Fruit fly (Drosophila melanogaster) whole organism, embryonic: ENCODE data around the gene CG16985.

Experiments used
- Abd-B ChIP-seq: fragments of 200-800 bp; sonication (Bioruptor generic); optimal IDR thresholded peaks from 2 replicates; lab custom pipeline; 2018; ENCODE audit warnings: missing biosample characterization, mild to moderate bottlenecking, missing genetic modification characterization, moderate library complexity
- Atf-2 ChIP-seq: fragments of 200-800 bp; sonication (Bioruptor generic); optimal IDR thresholded peaks from 2 replicates; lab custom pipeline; 2016; ENCODE audit warnings: missing biosample characterization, missing genetic modification characterization
- Atf3 ChIP-seq: fragments of 200-800 bp; sonication (Bioruptor generic); optimal IDR thresholded peaks from 3 replicates; lab custom pipeline; 2016; ENCODE audit warnings: missing biosample characterization, missing genetic modification characterization
- Awh ChIP-seq: fragments of 200-800 bp; sonication (Bioruptor generic); IDR thresholded peaks from 2 replicates; pipeline ENCODE4, ENCODE4 v1.3.6; 2022; ENCODE audit warnings: missing biosample characterization, missing genetic modification characterization
- CG10321 ChIP-seq: fragments of 200-800 bp; sonication (Bioruptor generic); IDR thresholded peaks from 2 replicates; pipeline ENCODE4 v1.3.6; 2022; ENCODE audit warnings: missing biosample characterization, missing genetic modification characterization
- CG10366 ChIP-seq: fragments of 200-800 bp; sonication (Bioruptor generic); IDR thresholded peaks from 2 replicates; pipeline ENCODE4 v1.3.6; 2022; ENCODE audit warnings: missing biosample characterization, missing genetic modification characterization
- CG11696 ChIP-seq: fragments of 200-800 bp; sonication (Bioruptor generic); IDR thresholded peaks from 2 replicates; pipeline ENCODE4 v1.3.6; 2022; ENCODE audit warnings: missing biosample characterization, missing genetic modification characterization
- CG11723 ChIP-seq: fragments of 200-800 bp; sonication (Bioruptor generic); optimal IDR thresholded peaks from 2 replicates; lab custom pipeline; 2017; ENCODE audit warnings: missing biosample characterization, mild to moderate bottlenecking, missing genetic modification characterization
- CG13287 ChIP-seq: fragments of 200-800 bp; sonication (Bioruptor generic); IDR thresholded peaks from 2 replicates; pipeline ENCODE4 v1.3.6; 2022; ENCODE audit warnings: missing biosample characterization, missing genetic modification characterization; ENCODE audit not compliant: partially characterized antibody
- CG14441 ChIP-seq: fragments of 200-800 bp; sonication (Bioruptor generic); IDR thresholded peaks from 2 replicates; pipeline ENCODE4 v1.3.6; 2022; ENCODE audit warnings: missing biosample characterization, missing genetic modification characterization
- CG15011 ChIP-seq: fragments of 200-800 bp; sonication (Bioruptor generic); optimal IDR thresholded peaks from 3 replicates; lab custom pipeline; 2018; ENCODE audit warnings: missing biosample characterization, mild to moderate bottlenecking, missing genetic modification characterization
- CG17802 ChIP-seq: fragments of 200-800 bp; sonication (Bioruptor generic); optimal IDR thresholded peaks from 2 replicates; lab custom pipeline; 2018; ENCODE audit warnings: missing biosample characterization, mild to moderate bottlenecking, missing genetic modification characterization, moderate library complexity
- CG17912 ChIP-seq: fragments of 200-800 bp; sonication (Bioruptor generic); optimal IDR thresholded peaks from 2 replicates; lab custom pipeline; 2018; ENCODE audit warnings: missing biosample characterization, mild to moderate bottlenecking, missing genetic modification characterization
- CG1832 ChIP-seq: fragments of 200-800 bp; sonication (Bioruptor generic); optimal IDR thresholded peaks from 2 replicates; lab custom pipeline; 2017; ENCODE audit warnings: missing biosample characterization, mild to moderate bottlenecking, missing genetic modification characterization, inconsistent platforms
- CG2116 ChIP-seq: fragments of 200-800 bp; sonication (Bioruptor generic); optimal IDR thresholded peaks from 3 replicates; lab custom pipeline; 2018; ENCODE audit warnings: missing biosample characterization, mild to moderate bottlenecking, missing genetic modification characterization
- CG2129 ChIP-seq: fragments of 200-800 bp; sonication (Bioruptor generic); IDR thresholded peaks from 2 replicates; pipeline ENCODE4 v1.3.6; 2022; ENCODE audit warnings: missing biosample characterization, missing genetic modification characterization; ENCODE audit not compliant: partially characterized antibody
- CG31441 ChIP-seq: fragments of 200-800 bp; sonication (Bioruptor generic); IDR thresholded peaks from 2 replicates; pipeline ENCODE4 v1.3.6; 2022; ENCODE audit warnings: missing biosample characterization, missing genetic modification characterization
- CHES-1-like ChIP-seq: fragments of 200-800 bp; sonication (Bioruptor generic); optimal IDR thresholded peaks from 2 replicates; lab custom pipeline; 2016; ENCODE audit warnings: missing biosample characterization, missing genetic modification characterization
- Dll ChIP-seq: fragments of 200-800 bp; sonication (Bioruptor generic); IDR thresholded peaks from 4 replicates; pipeline ENCODE4 v1.3.6; 2022; ENCODE audit warnings: missing biosample characterization, missing genetic modification characterization; ENCODE audit not compliant: partially characterized antibody
- Drgx ChIP-seq: fragments of 200-800 bp; sonication (Bioruptor generic); IDR thresholded peaks from 2 replicates; pipeline ENCODE4 v1.3.6; 2022; ENCODE audit warnings: missing biosample characterization, missing genetic modification characterization
- E2f2 ChIP-seq: fragments of 200-800 bp; sonication (Bioruptor generic); IDR thresholded peaks from 2 replicates; pipeline ENCODE4 v1.3.6; 2022; ENCODE audit warnings: missing biosample characterization, missing genetic modification characterization
- NC2β ChIP-seq: fragments of 200-800 bp; sonication (Bioruptor generic); optimal IDR thresholded peaks from 2 replicates; lab custom pipeline; 2016; ENCODE audit warnings: missing biosample characterization, missing genetic modification characterization
- Nf-YB ChIP-seq: fragments of 200-800 bp; sonication (Bioruptor generic); optimal IDR thresholded peaks from 3 replicates; lab custom pipeline; 2019; ENCODE audit warnings: missing biosample characterization, mild to moderate bottlenecking, missing genetic modification characterization, moderate library complexity
- PHDP ChIP-seq: fragments of 200-800 bp; sonication (Bioruptor generic); optimal IDR thresholded peaks from 3 replicates; lab custom pipeline; 2018; ENCODE audit warnings: missing biosample characterization, mild to moderate bottlenecking, missing genetic modification characterization, moderate library complexity
- Side ChIP-seq: fragments of 200-800 bp; sonication (Bioruptor generic); optimal IDR thresholded peaks from 2 replicates; lab custom pipeline; 2016; ENCODE audit warnings: missing biosample characterization, missing genetic modification characterization
- Sry-β ChIP-seq: fragments of 200-800 bp; sonication (Bioruptor generic); optimal IDR thresholded peaks from 2 replicates; lab custom pipeline; 2018; ENCODE audit warnings: missing biosample characterization, mild to moderate bottlenecking, missing genetic modification characterization, moderate library complexity
- Taf1 ChIP-seq: fragments of 200-800 bp; sonication (Bioruptor generic); IDR thresholded peaks from 2 replicates; pipeline ENCODE4 v1.3.6; 2022; ENCODE audit warnings: missing biosample characterization, missing genetic modification characterization
- cg ChIP-seq: fragments of 200-800 bp; sonication (Bioruptor generic); optimal IDR thresholded peaks from 3 replicates; lab custom pipeline; 2019; ENCODE audit warnings: missing biosample characterization, mild to moderate bottlenecking, missing genetic modification characterization, moderate library complexity
- chif ChIP-seq, 2 experiments: fragments of 200-800 bp; sonication (Bioruptor generic); optimal IDR thresholded peaks; 3 replicates each; lab custom pipeline; 2016; ENCODE audit warnings: missing biosample characterization in 2 of 2, missing genetic modification characterization in 2 of 2
- da ChIP-seq: fragments of 200-800 bp; sonication (Bioruptor generic); optimal IDR thresholded peaks from 2 replicates; lab custom pipeline; 2016; ENCODE audit warnings: missing biosample characterization, missing genetic modification characterization
- dan ChIP-seq: fragments of 200-800 bp; sonication (Bioruptor generic); IDR thresholded peaks from 2 replicates; pipeline ENCODE4 v1.3.6; 2022; ENCODE audit warnings: missing biosample characterization, missing genetic modification characterization
- disco-r ChIP-seq: fragments of 200-800 bp; sonication (Bioruptor generic); optimal IDR thresholded peaks from 2 replicates; lab custom pipeline; 2016; ENCODE audit warnings: missing biosample characterization, missing genetic modification characterization
- ems ChIP-seq: fragments of 200-800 bp; sonication (Bioruptor generic); optimal IDR thresholded peaks from 3 replicates; lab custom pipeline; 2016; ENCODE audit warnings: missing biosample characterization, missing genetic modification characterization
- ewg ChIP-seq: fragments of 200-800 bp; sonication (Bioruptor generic); optimal IDR thresholded peaks from 3 replicates; lab custom pipeline; 2017; ENCODE audit warnings: mild to moderate bottlenecking, missing biosample characterization, missing genetic modification reagents, missing genetic modification characterization
- ken ChIP-seq: fragments of 200-800 bp; sonication (Bioruptor generic); IDR thresholded peaks from 3 replicates; pipeline ENCODE4 v1.3.6; 2022; ENCODE audit warnings: missing biosample characterization, missing genetic modification characterization
- mirr ChIP-seq: fragments of 200-800 bp; sonication (Bioruptor generic); optimal IDR thresholded peaks from 3 replicates; lab custom pipeline; 2018; ENCODE audit warnings: missing biosample characterization, mild to moderate bottlenecking, missing genetic modification characterization
- nau ChIP-seq: fragments of 200-800 bp; sonication (Bioruptor generic); optimal IDR thresholded peaks from 3 replicates; lab custom pipeline; 2017; ENCODE audit warnings: missing biosample characterization, mild to moderate bottlenecking, missing genetic modification characterization, missing genetic modification reagents
- nmo ChIP-seq: fragments of 200-800 bp; sonication (Bioruptor generic); optimal IDR thresholded peaks from 2 replicates; lab custom pipeline; 2018; ENCODE audit warnings: missing biosample characterization, mild to moderate bottlenecking, missing genetic modification characterization, moderate library complexity
- nom ChIP-seq: fragments of 200-800 bp; sonication (Bioruptor generic); optimal IDR thresholded peaks from 2 replicates; lab custom pipeline; 2017; ENCODE audit warnings: missing biosample characterization, missing genetic modification characterization, mild to moderate bottlenecking, moderate library complexity, missing genetic modification reagents
- odd ChIP-seq: fragments of 200-800 bp; sonication (Bioruptor generic); optimal IDR thresholded peaks from 2 replicates; lab custom pipeline; 2017; ENCODE audit warnings: missing biosample characterization, mild to moderate bottlenecking, missing genetic modification characterization
- pan ChIP-seq, 4 experiments: fragments of >200 bp in 3 of 4; fragments of 200-800 bp in 1 of 4; sonication (Bioruptor generic) in 1 of 4; optimal IDR thresholded peaks in 3 of 4; IDR thresholded peaks in 1 of 4; 2 replicates each; pipeline versions ENCODE4 v1.3.6 to Lab custom; 2017 to 2022; ENCODE audit warnings: missing biosample characterization in 2 of 4, missing genetic modification characterization in 2 of 4, mixed read lengths in 1 of 4
- pum ChIP-seq: fragments of 200-800 bp; sonication (Bioruptor generic); optimal IDR thresholded peaks from 2 replicates; lab custom pipeline; 2016; ENCODE audit warnings: missing biosample characterization, missing genetic modification characterization
- rib ChIP-seq: fragments of 200-800 bp; sonication (Bioruptor generic); IDR thresholded peaks from 2 replicates; pipeline ENCODE4 v1.3.6; 2022; ENCODE audit warnings: missing biosample characterization, missing genetic modification characterization
- run ChIP-seq: fragments of 200-800 bp; sonication (Bioruptor generic); optimal IDR thresholded peaks from 3 replicates; lab custom pipeline; 2018; ENCODE audit warnings: missing biosample characterization, mild to moderate bottlenecking, missing genetic modification characterization
- so ChIP-seq: fragments of 200-800 bp; sonication (Bioruptor generic); IDR thresholded peaks from 3 replicates; pipeline ENCODE4 v1.3.6; 2022; ENCODE audit warnings: missing biosample characterization, missing genetic modification characterization
- tgo ChIP-seq: fragments of 200-800 bp; sonication (Bioruptor generic); IDR thresholded peaks from 3 replicates; pipeline ENCODE4 v1.3.6; 2022; ENCODE audit warnings: missing biosample characterization, missing genetic modification characterization
- trh ChIP-seq: fragments of 200-800 bp; sonication (Bioruptor generic); optimal IDR thresholded peaks from 2 replicates; lab custom pipeline; 2016; ENCODE audit warnings: missing biosample characterization, missing genetic modification characterization
- vnd ChIP-seq: fragments of 200-800 bp; sonication (Bioruptor generic); IDR thresholded peaks from 3 replicates; pipeline ENCODE4 v1.3.6; 2022; ENCODE audit warnings: missing biosample characterization, missing genetic modification characterization; ENCODE audit not compliant: partially characterized antibody
- vvl ChIP-seq: fragments of 200-800 bp; sonication (Bioruptor generic); IDR thresholded peaks from 2 replicates; pipeline ENCODE4 v1.3.6; 2022; ENCODE audit warnings: missing biosample characterization, missing genetic modification characterization
- yki ChIP-seq: fragments of >200 bp; optimal IDR thresholded peaks from 3 replicates; lab custom pipeline; 2018

CG16985 gene

DNA sequence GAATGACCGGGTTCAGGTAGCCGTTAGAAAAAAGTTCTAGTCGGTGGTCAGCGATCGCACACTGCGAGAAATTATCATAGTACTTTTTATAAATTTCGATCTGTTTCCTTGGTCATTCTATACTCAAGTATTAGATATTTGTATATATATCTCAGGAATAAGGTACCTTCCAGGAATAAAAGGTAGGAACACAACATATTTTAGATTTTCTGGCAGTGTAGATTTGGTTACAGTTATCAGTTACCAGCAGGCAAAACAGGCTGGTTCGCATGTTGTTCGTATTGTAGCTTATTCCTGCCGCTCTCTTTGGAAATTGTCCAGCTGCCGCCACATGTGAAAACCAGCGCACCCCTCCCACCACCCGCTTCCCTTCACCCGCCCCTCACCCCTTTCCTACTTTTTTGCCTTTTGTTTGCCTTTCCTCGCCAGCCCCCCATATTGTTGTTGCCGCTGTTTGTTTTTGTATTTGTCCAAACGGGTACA lies 17.7 kb upstream of the CG16985 start (continued):
- no peak for TF ChIP-seq vnd (GFP tag; lab: Robert Waterston, UW)
- TF ChIP-seq CHES-1-like (GFP tag; lab: Kevin White, UChicago) = peak; percentile 71
- TF ChIP-seq CG2129 (GFP tag; lab: Robert Waterston, UW) = no peak
- peak; percentile 69 for TF ChIP-seq CG10321
- peak; percentile 47 for TF ChIP-seq pum
- TF ChIP-seq Atf-2 (GFP tag; lab: Kevin White, UChicago) = peak; percentile 40
- no peak for TF ChIP-seq CG1832 (GFP tag; lab: Kevin White, UChicago)
- peak; percentile 86 for TF ChIP-seq PHDP (tag; lab: Kevin White, UChicago)
- peak; percentile 72 for TF ChIP-seq Atf3
- TF ChIP-seq CG31441 = peak; percentile 49
- no peak for TF ChIP-seq cg (GFP tag; lab: Kevin White, UChicago)
- TF ChIP-seq CG15011 (GFP tag; lab: Kevin White, UChicago) = peak; percentile 73
- TF ChIP-seq CG11696 (GFP tag; lab: Robert Waterston, UW) = peak; percentile 49; the same call in 1 of the 2 replicates
- no peak for TF ChIP-seq mirr
- TF ChIP-seq ems (GFP tag; lab: Kevin White, UChicago) = peak; percentile 72
- TF ChIP-seq CG17802 = peak; percentile 49
- peak; percentile 36 for TF ChIP-seq CG2116 (GFP tag; lab: Kevin White, UChicago)
- TF ChIP-seq ken = peak; percentile 92
- peak; percentile 68 for TF ChIP-seq E2f2 (GFP tag; lab: Robert Waterston, UW)
- peak; percentile 93 for TF ChIP-seq CG10366 (GFP tag; lab: Robert Waterston, UW)
- TF ChIP-seq nau = peak; percentile 82
- TF ChIP-seq CG11723 (GFP tag; lab: Kevin White, UChicago) = peak; percentile 72
- TF ChIP-seq Nf-YB (GFP tag; lab: Kevin White, UChicago) = peak; percentile 64
- TF ChIP-seq Awh (GFP tag; lab: Robert Waterston, UW) = peak; percentile 73
- peak; percentile 75 for TF ChIP-seq ewg (GFP tag; lab: Kevin White, UChicago)
- peak; percentile 92 for TF ChIP-seq so
- TF ChIP-seq CG17912 = peak; percentile 31
- TF ChIP-seq dan (GFP tag; lab: Robert Waterston, UW) = no peak
- peak; percentile 61 for TF ChIP-seq tgo (GFP tag; lab: Robert Waterston, UW)
- peak; percentile 90 for TF ChIP-seq vvl (GFP tag; lab: Robert Waterston, UW)
- TF ChIP-seq nom (GFP tag; lab: Kevin White, UChicago) = no peak
- TF ChIP-seq odd (GFP tag; lab: Kevin White, UChicago) = peak; percentile 77
- TF ChIP-seq Side (GFP tag; lab: Kevin White, UChicago) = peak; percentile 58
- TF ChIP-seq da = peak; percentile 54
- TF ChIP-seq pan (optimal IDR thresholded peaks at IDR 0.05; lab: Kevin White, UChicago) = no peak
- peak in 1 of 2 experiments; percentile 84 for TF ChIP-seq pan (GFP tag; optimal IDR thresholded peaks at IDR 0.05 in 1 of 2, IDR thresholded peaks at IDR 0.05 in 1 of 2)
- TF ChIP-seq Abd-B (GFP tag; lab: Kevin White, UChicago) = peak; percentile 64
- peak; percentile 55 for TF ChIP-seq disco-r (GFP tag; lab: Kevin White, UChicago)
- TF ChIP-seq Sry-β (GFP tag; lab: Kevin White, UChicago) = peak; percentile 0
- TF ChIP-seq NC2β (GFP tag; lab: Kevin White, UChicago) = peak; percentile 77
- TF ChIP-seq chif (GFP tag; optimal IDR thresholded peaks at IDR 0.05; lab: Kevin White, UChicago) = peak; percentile 60 to 78
- no peak for TF ChIP-seq CG13287
- peak; percentile 84 for TF ChIP-seq Drgx (GFP tag; lab: Robert Waterston, UW)
- TF ChIP-seq Dll (GFP tag; lab: Robert Waterston, UW) = no peak
- TF ChIP-seq yki (lab: Kevin White, UChicago) = no peak
- peak; percentile 81 for TF ChIP-seq Taf1 (GFP tag; lab: Robert Waterston, UW)
- TF ChIP-seq trh (GFP tag; lab: Kevin White, UChicago) = peak; percentile 39
- peak; percentile 88 for TF ChIP-seq CG14441 (GFP tag; lab: Robert Waterston, UW)
- TF ChIP-seq nmo = peak; percentile 90
- TF ChIP-seq rib = no peak
- peak; percentile 60 for TF ChIP-seq run (tag; lab: Kevin White, UChicago)
